Worm (Caenorhabditis elegans) whole organism, late embryonic: ENCODE data around the gene clec-79.

ENCODE experiments used
- ama-1 ChIP-seq: fragments of 150-350 bp; optimal IDR thresholded peaks from 2 replicates; lab custom pipeline; 2014
- ceh-22 ChIP-seq: sonication (generic microtip); optimal IDR thresholded peaks from 2 replicates; lab custom pipeline; 2017; ENCODE audit warnings: missing biosample characterization, missing genetic modification characterization
- dmd-4 ChIP-seq: sonication (generic microtip); optimal IDR thresholded peaks from 2 replicates; lab custom pipeline; 2016; ENCODE audit warnings: borderline replicate concordance, missing genetic modification characterization, missing compliant biosample characterization
- fkh-10 ChIP-seq: fragments of 150-350 bp; optimal IDR thresholded peaks from 2 replicates; lab custom pipeline; 2014; ENCODE audit warnings: missing biosample characterization, missing genetic modification reagents, missing genetic modification characterization
- fkh-6 ChIP-seq: sonication (generic microtip); optimal IDR thresholded peaks from 2 replicates; lab custom pipeline; 2016; ENCODE audit warnings: missing genetic modification characterization, missing compliant biosample characterization
- nfya-1 ChIP-seq: sonication (generic microtip); optimal IDR thresholded peaks from 2 replicates; lab custom pipeline; 2017; ENCODE audit warnings: missing genetic modification characterization, mild to moderate bottlenecking, missing compliant biosample characterization, antibody characterized with exemption, moderate library complexity
- nhr-11 ChIP-seq: fragments of 150-350 bp; optimal IDR thresholded peaks from 2 replicates; lab custom pipeline; 2014; ENCODE audit warnings: missing biosample characterization, missing genetic modification characterization
- pha-2 ChIP-seq: sonication (generic microtip); optimal IDR thresholded peaks from 2 replicates; lab custom pipeline; 2017; ENCODE audit warnings: mild to moderate bottlenecking, missing genetic modification characterization, missing compliant biosample characterization
- pqm-1 ChIP-seq: sonication (generic microtip); optimal IDR thresholded peaks from 2 replicates; lab custom pipeline; 2016; ENCODE audit warnings: missing genetic modification characterization, missing compliant biosample characterization
- unc-3 ChIP-seq, 2 experiments: fragments of 200-800 bp in 1 of 2; sonication (Bioruptor generic) in 1 of 2; sonication (generic microtip) in 1 of 2; conservative IDR thresholded peaks in 1 of 2; optimal IDR thresholded peaks in 1 of 2; 2 replicates each; pipeline versions ENCODE4 v1.3.6 to Lab custom; 2016 to 2022; ENCODE audit warnings: missing compliant biosample characterization in 2 of 2, missing genetic modification characterization in 2 of 2, missing genetic modification reagents in 1 of 2
- ztf-16 ChIP-seq: sonication (generic microtip); optimal IDR thresholded peaks from 2 replicates; lab custom pipeline; 2017; ENCODE audit warnings: missing genetic modification characterization, missing compliant biosample characterization

DNA sequence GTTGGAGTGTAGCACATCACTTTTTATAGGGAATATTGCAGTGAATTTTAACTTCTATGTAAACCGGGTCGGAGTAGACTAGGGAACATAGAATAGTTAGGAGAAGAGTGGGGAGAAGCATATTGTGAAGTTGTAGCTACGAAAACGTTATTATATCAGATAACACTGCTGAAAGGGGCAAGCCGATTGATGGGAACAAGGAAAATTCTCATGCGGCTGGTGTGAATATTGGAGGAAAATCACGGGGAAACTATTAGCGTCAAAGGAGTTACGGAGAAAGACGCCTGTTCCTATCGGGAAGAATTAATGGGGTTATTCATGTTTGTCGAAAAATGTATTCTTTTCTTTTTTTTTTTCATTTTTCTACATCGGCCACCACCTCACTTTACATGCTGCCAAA lies 20.1 kb downstream of the clec-79 start, which contains the start of gene F47C12.6:
- TF ChIP-seq pqm-1 (no peak), nfya-1 (tag; lab: Kevin White, UChicago) (no peak), fkh-6 (tag; lab: Kevin White, UChicago) (no peak), nhr-11 (tag; lab: Kevin White, UChicago) (no peak), fkh-10 (GFP tag; lab: Kevin White, UChicago) (no peak), dmd-4 (tag; lab: Kevin White, UChicago) (no peak), pha-2 (tag; lab: Kevin White, UChicago) (no peak), ztf-16 (tag; lab: Kevin White, UChicago) (no peak), ama-1 (lab: Kevin White, UChicago) (no peak), unc-3 (GFP tag; conservative IDR thresholded peaks at IDR 0.05; lab: Robert Waterston, UW) (no peak), unc-3 (tag; optimal IDR thresholded peaks at IDR 0.05; lab: Kevin White, UChicago) (no peak), ceh-22 (tag; lab: Kevin White, UChicago) (no peak)
